Worm (Caenorhabditis elegans) whole organism, young adult: ENCODE results near the gene str-177.

Source experiments
- T07F8.4 ChIP-seq: sonication (generic microtip); optimal IDR thresholded peaks from 2 replicates; lab custom pipeline; 2016; ENCODE audit warnings: mild to moderate bottlenecking, missing genetic modification characterization, moderate library complexity, missing compliant biosample characterization
- T26A5.8 ChIP-seq: sonication (generic microtip); optimal IDR thresholded peaks from 2 replicates; lab custom pipeline; 2016; ENCODE audit warnings: missing genetic modification characterization, missing compliant biosample characterization
- nhr-80 ChIP-seq: sonication (generic microtip); optimal IDR thresholded peaks from 2 replicates; lab custom pipeline; 2016; ENCODE audit warnings: missing genetic modification characterization, missing compliant biosample characterization

DNA sequence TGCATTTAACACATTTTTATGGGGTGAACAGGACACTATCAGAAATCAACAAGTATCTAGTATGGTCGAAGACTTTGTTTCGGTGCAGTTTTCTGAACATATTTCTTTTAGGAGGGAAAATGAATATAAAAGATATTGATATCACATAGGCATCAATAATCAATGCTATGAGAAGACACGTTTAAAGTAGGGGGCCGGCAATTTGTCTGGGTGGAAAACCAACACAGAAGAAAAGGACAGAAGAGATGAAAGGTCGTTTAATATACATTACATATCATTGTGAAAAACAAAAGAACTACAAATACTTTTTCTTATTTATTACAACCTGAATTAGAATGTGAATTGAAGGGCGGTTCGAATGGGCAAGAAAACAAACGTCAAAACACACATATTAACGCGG lies 46.4 kb downstream of the str-177 start:
- no peak for TF ChIP-seq T26A5.8 (tag; lab: Kevin White, UChicago)
- TF ChIP-seq nhr-80 (tag; lab: Kevin White, UChicago) = no peak
- no peak for TF ChIP-seq T07F8.4 (tag; lab: Kevin White, UChicago)
